Worm (Caenorhabditis elegans) whole organism, L4 larva: ENCODE data around the gene ugt-11.

Experiments
- ZK546.5 ChIP-seq, 2 experiments: sonication (generic microtip); optimal IDR thresholded peaks; 2 replicates each; lab custom pipeline; 2017; ENCODE audit warnings: missing biosample characterization in 2 of 2, missing genetic modification characterization in 2 of 2
- madf-5 ChIP-seq, 2 experiments: fragments of 200-800 bp; sonication (Bioruptor generic); IDR thresholded peaks; 2 replicates each; pipeline ENCODE4 v1.3.6; 2022; ENCODE audit warnings: missing compliant biosample characterization in 2 of 2, missing genetic modification characterization in 2 of 2

- TF ChIP-seq ZK546.5 (tag; optimal IDR thresholded peaks at IDR 0.05; lab: Kevin White, UChicago) (no peak), madf-5 (GFP tag; IDR thresholded peaks at IDR 0.05; lab: Robert Waterston, UW) (no peak)
Observed at ce11 chrV:4884490-4884889, 10.4 kb downstream of the ugt-11 start, which contains the start of gene T19H12.12.
